Worm (Caenorhabditis elegans) whole organism, young adult: ENCODE measurements around the gene R102.11.

ENCODE experiments used
- D2030.7 ChIP-seq: fragments of 200-800 bp; sonication (Bioruptor generic); IDR thresholded peaks from 2 replicates; pipeline ENCODE4 v1.3.6; 2022; ENCODE audit warnings: missing genetic modification reagents, missing genetic modification characterization, missing compliant biosample characterization
- T07F8.4 ChIP-seq: sonication (generic microtip); optimal IDR thresholded peaks from 2 replicates; lab custom pipeline; 2016; ENCODE audit warnings: mild to moderate bottlenecking, missing genetic modification characterization, moderate library complexity, missing compliant biosample characterization
- Y53F4B.3 ChIP-seq: fragments of 200-800 bp; sonication (Bioruptor generic); IDR thresholded peaks from 2 replicates; pipeline ENCODE4 v1.3.6; 2022; ENCODE audit warnings: missing genetic modification reagents, missing genetic modification characterization, missing compliant biosample characterization
- cebp-1 ChIP-seq, 2 experiments: fragments of 200-800 bp in 1 of 2; sonication (Bioruptor generic) in 1 of 2; sonication (generic microtip) in 1 of 2; IDR thresholded peaks in 1 of 2; optimal IDR thresholded peaks in 1 of 2; 2 replicates each; pipeline versions ENCODE4 v1.3.6 to Lab custom; 2017 to 2022; ENCODE audit warnings: missing compliant biosample characterization in 2 of 2, missing genetic modification characterization in 2 of 2, mild to moderate bottlenecking in 1 of 2, missing genetic modification reagents in 1 of 2, moderate library complexity in 1 of 2
- efl-1 ChIP-seq: fragments of 150-350 bp; optimal IDR thresholded peaks from 2 replicates; lab custom pipeline; 2014; ENCODE audit warnings: missing biosample characterization, missing genetic modification reagents, missing genetic modification characterization
- gei-17 ChIP-seq: fragments of 200-800 bp; sonication (Bioruptor generic); optimal IDR thresholded peaks from 2 replicates; lab custom pipeline; 2018; ENCODE audit warnings: mild to moderate bottlenecking, missing genetic modification characterization, missing compliant biosample characterization
- lin-35 ChIP-seq, 3 experiments: fragments of 150-350 bp in 2 of 3; sonication (generic microtip) in 1 of 3; optimal IDR thresholded peaks; 2 replicates each; lab custom pipeline; 2014 to 2018; ENCODE audit warnings: missing biosample characterization in 3 of 3, missing genetic modification characterization in 3 of 3, missing genetic modification reagents in 3 of 3
- nfya-1 ChIP-seq: sonication (generic microtip); optimal IDR thresholded peaks from 2 replicates; lab custom pipeline; 2017; ENCODE audit warnings: antibody characterized with exemption, missing compliant biosample characterization, missing genetic modification characterization, borderline replicate concordance; ENCODE audit not compliant: insufficient read depth
- rcor-1 ChIP-seq: fragments of 200-800 bp; sonication (Bioruptor generic); IDR thresholded peaks from 2 replicates; pipeline ENCODE4 v1.3.6; 2022; ENCODE audit warnings: missing genetic modification reagents, missing genetic modification characterization, missing compliant biosample characterization
- unc-62 ChIP-seq: fragments of 150-350 bp; optimal IDR thresholded peaks from 2 replicates; lab custom pipeline; 2014; ENCODE audit warnings: missing biosample characterization, missing genetic modification reagents, missing genetic modification characterization
- ztf-6 ChIP-seq: fragments of 200-800 bp; sonication (Bioruptor generic); IDR thresholded peaks from 2 replicates; pipeline ENCODE4 v1.3.6; 2022; ENCODE audit warnings: missing genetic modification reagents, missing genetic modification characterization, missing compliant biosample characterization

ce11 chrIV:10738328-10738727, 38.8 kb upstream of the R102.11 start, which contains the start of gene ssp-34:
- TF ChIP-seq D2030.7 (GFP tag; lab: Robert Waterston, UW): no peak
- no peak for TF ChIP-seq gei-17 (GFP tag; lab: Kevin White, UChicago)
- TF ChIP-seq T07F8.4: no peak
- no peak for TF ChIP-seq nfya-1
- TF ChIP-seq ztf-6 (GFP tag; lab: Robert Waterston, UW): no peak
- no peak for TF ChIP-seq efl-1
- no peak for TF ChIP-seq cebp-1 (GFP tag; IDR thresholded peaks at IDR 0.05; lab: Robert Waterston, UW)
- TF ChIP-seq cebp-1 (tag; optimal IDR thresholded peaks at IDR 0.05; lab: Kevin White, UChicago): no peak
- no peak for TF ChIP-seq rcor-1 (GFP tag; lab: Robert Waterston, UW)
- no peak for TF ChIP-seq lin-35 (GFP tag; optimal IDR thresholded peaks at IDR 0.05; lab: Kevin White, UChicago)
- no peak for TF ChIP-seq unc-62 (GFP tag; lab: Kevin White, UChicago)
- TF ChIP-seq Y53F4B.3 (GFP tag; lab: Robert Waterston, UW): no peak
